Worm (Caenorhabditis elegans) whole organism, L4/young adult: Measurements from ENCODE around the gene ceh-76.

Experiments
- W03F9.2 ChIP-seq: fragments of 150-350 bp; optimal IDR thresholded peaks from 2 replicates; lab custom pipeline; 2014; ENCODE audit warnings: missing biosample characterization, missing genetic modification characterization
- dao-5 ChIP-seq: sonication (generic microtip); optimal IDR thresholded peaks from 2 replicates; lab custom pipeline; 2016; ENCODE audit warnings: missing genotype, missing genetic modification characterization, moderate library complexity, missing compliant biosample characterization
- him-1 ChIP-seq: sonication (generic microtip); optimal IDR thresholded peaks from 2 replicates; lab custom pipeline; 2016; ENCODE audit warnings: missing genotype, missing genetic modification reagents, missing genetic modification characterization, missing compliant biosample characterization

ce11 chrV:8040247-8041084 lies 46.0 kb upstream of the ceh-76 start:
- TF ChIP-seq him-1 (tag; lab: Kevin White, UChicago): no peak
- no peak for TF ChIP-seq W03F9.2 (tag; lab: Kevin White, UChicago)
- TF ChIP-seq dao-5 (tag; lab: Kevin White, UChicago): no peak
